Fruit fly (Drosophila melanogaster) whole organism, embryonic: ENCODE results near the gene CG7387.

Source experiments
- Atf3 ChIP-seq: fragments of 200-800 bp; sonication (Bioruptor generic); optimal IDR thresholded peaks from 3 replicates; lab custom pipeline; 2016; ENCODE audit warnings: missing biosample characterization, missing genetic modification characterization
- C15 ChIP-seq: fragments of 200-800 bp; sonication (Bioruptor generic); IDR thresholded peaks from 3 replicates; pipeline ENCODE4 v1.3.6; 2022; ENCODE audit warnings: missing biosample characterization, missing genetic modification characterization
- CG10267 ChIP-seq: fragments of 200-800 bp; sonication (Bioruptor generic); optimal IDR thresholded peaks from 2 replicates; lab custom pipeline; 2018; ENCODE audit warnings: missing biosample characterization, mild to moderate bottlenecking, missing genetic modification characterization, moderate library complexity
- CG11247 ChIP-seq: fragments of 200-800 bp; sonication (Bioruptor generic); IDR thresholded peaks from 2 replicates; pipeline ENCODE4 v1.3.6; 2022; ENCODE audit warnings: missing biosample characterization, missing genetic modification characterization
- CG11696 ChIP-seq: fragments of 200-800 bp; sonication (Bioruptor generic); IDR thresholded peaks from 2 replicates; pipeline ENCODE4 v1.3.6; 2022; ENCODE audit warnings: missing biosample characterization, missing genetic modification characterization
- CG12236 ChIP-seq: fragments of 200-800 bp; sonication (Bioruptor generic); optimal IDR thresholded peaks from 2 replicates; lab custom pipeline; 2016; ENCODE audit warnings: missing biosample characterization, missing genetic modification characterization
- CG12299 ChIP-seq: fragments of 200-800 bp; sonication (Bioruptor generic); optimal IDR thresholded peaks from 2 replicates; lab custom pipeline; 2018; ENCODE audit warnings: missing biosample characterization, mild to moderate bottlenecking, missing genetic modification characterization
- CG13296 ChIP-seq: fragments of 200-800 bp; sonication (Bioruptor generic); optimal IDR thresholded peaks from 3 replicates; lab custom pipeline; 2018; ENCODE audit warnings: missing biosample characterization, mild to moderate bottlenecking, missing genetic modification characterization
- CG15269 ChIP-seq: fragments of 200-800 bp; sonication (Bioruptor generic); optimal IDR thresholded peaks from 2 replicates; lab custom pipeline; 2018; ENCODE audit warnings: missing biosample characterization, mild to moderate bottlenecking, missing genetic modification characterization, moderate library complexity
- CG17385 ChIP-seq: fragments of 200-800 bp; sonication (Bioruptor generic); optimal IDR thresholded peaks from 3 replicates; lab custom pipeline; 2018; ENCODE audit warnings: missing biosample characterization, mild to moderate bottlenecking, missing genetic modification characterization
- CG17829 ChIP-seq: fragments of 200-800 bp; optimal IDR thresholded peaks from 2 replicates; lab custom pipeline; 2019; ENCODE audit warnings: missing biosample characterization, mild to moderate bottlenecking, missing genetic modification characterization, moderate library complexity
- CG18476 ChIP-seq: fragments of 200-800 bp; sonication (Bioruptor generic); optimal IDR thresholded peaks from 2 replicates; lab custom pipeline; 2016; ENCODE audit warnings: missing biosample characterization, mild to moderate bottlenecking, missing genetic modification characterization
- CG2116 ChIP-seq: fragments of 200-800 bp; sonication (Bioruptor generic); optimal IDR thresholded peaks from 3 replicates; lab custom pipeline; 2018; ENCODE audit warnings: missing biosample characterization, mild to moderate bottlenecking, missing genetic modification characterization
- CG2129 ChIP-seq: fragments of 200-800 bp; sonication (Bioruptor generic); IDR thresholded peaks from 2 replicates; pipeline ENCODE4 v1.3.6; 2022; ENCODE audit warnings: missing biosample characterization, missing genetic modification characterization; ENCODE audit not compliant: partially characterized antibody
- CG2199 ChIP-seq: fragments of 200-800 bp; sonication (Bioruptor generic); IDR thresholded peaks from 3 replicates; pipeline ENCODE4 v1.3.6; 2022; ENCODE audit warnings: missing biosample characterization, missing genetic modification characterization
- CG32532 ChIP-seq: fragments of 200-800 bp; sonication (Bioruptor generic); IDR thresholded peaks from 2 replicates; pipeline ENCODE4 v1.3.6; 2022; ENCODE audit warnings: missing biosample characterization, missing genetic modification characterization
- CG4404 ChIP-seq: fragments of 200-800 bp; sonication (Bioruptor generic); IDR thresholded peaks from 2 replicates; pipeline ENCODE4 v1.3.6; 2022; ENCODE audit warnings: missing biosample characterization, missing genetic modification characterization
- CG6175 ChIP-seq: fragments of 200-800 bp; sonication (Bioruptor generic); IDR thresholded peaks from 3 replicates; pipeline ENCODE4 v1.3.6; 2022; ENCODE audit warnings: missing biosample characterization, missing genetic modification characterization
- CG6272 ChIP-seq: fragments of 200-800 bp; sonication (Bioruptor generic); IDR thresholded peaks from 2 replicates; pipeline ENCODE4 v1.3.6; 2022; ENCODE audit warnings: missing biosample characterization, missing genetic modification characterization
- CG7271 ChIP-seq: fragments of 200-800 bp; sonication (Bioruptor generic); optimal IDR thresholded peaks from 2 replicates; lab custom pipeline; 2018; ENCODE audit warnings: missing biosample characterization, mild to moderate bottlenecking, missing genetic modification characterization, moderate library complexity
- CG7928 ChIP-seq: fragments of 200-800 bp; sonication (Bioruptor generic); optimal IDR thresholded peaks from 2 replicates; lab custom pipeline; 2017; ENCODE audit warnings: missing biosample characterization, mild to moderate bottlenecking, missing genetic modification characterization
- CG7987 ChIP-seq: fragments of 200-800 bp; sonication (Bioruptor generic); optimal IDR thresholded peaks from 2 replicates; lab custom pipeline; 2018; ENCODE audit warnings: missing biosample characterization, mild to moderate bottlenecking, missing genetic modification characterization, moderate library complexity
- CG8359 ChIP-seq: fragments of 200-800 bp; sonication (Bioruptor generic); optimal IDR thresholded peaks from 2 replicates; lab custom pipeline; 2017; ENCODE audit warnings: missing biosample characterization, mild to moderate bottlenecking, missing genetic modification characterization, borderline replicate concordance
- CG9215 ChIP-seq: fragments of 200-800 bp; sonication (Bioruptor generic); IDR thresholded peaks from 2 replicates; pipeline ENCODE4 v1.3.6; 2022; ENCODE audit warnings: missing biosample characterization, missing genetic modification characterization
- CG9817 ChIP-seq: fragments of 200-800 bp; sonication (Bioruptor generic); optimal IDR thresholded peaks from 2 replicates; lab custom pipeline; 2018; ENCODE audit warnings: missing biosample characterization, mild to moderate bottlenecking, missing genetic modification characterization, moderate library complexity
- Chrac-16 ChIP-seq: fragments of 200-800 bp; sonication (Bioruptor generic); optimal IDR thresholded peaks from 3 replicates; lab custom pipeline; 2016; ENCODE audit warnings: missing biosample characterization, missing genetic modification characterization
- CrebB ChIP-seq: fragments of 200-800 bp; sonication (Bioruptor generic); optimal IDR thresholded peaks from 3 replicates; lab custom pipeline; 2018; ENCODE audit warnings: missing biosample characterization, mild to moderate bottlenecking, missing genetic modification characterization
- Deaf1 ChIP-seq: fragments of 200-800 bp; optimal IDR thresholded peaks from 3 replicates; lab custom pipeline; 2019; ENCODE audit warnings: missing biosample characterization, mild to moderate bottlenecking, missing genetic modification characterization, moderate library complexity
- Ets65A ChIP-seq: fragments of 200-800 bp; sonication (Bioruptor generic); peaks from one replicate; lab custom pipeline; 2016; ENCODE audit warnings: missing biosample characterization, missing genetic modification characterization
- Hey ChIP-seq: fragments of 200-800 bp; sonication (Bioruptor generic); optimal IDR thresholded peaks from 3 replicates; lab custom pipeline; 2018; ENCODE audit warnings: missing biosample characterization, mild to moderate bottlenecking, missing genetic modification characterization
- Hr3 ChIP-seq: fragments of 200-800 bp; sonication (Bioruptor generic); optimal IDR thresholded peaks from 3 replicates; lab custom pipeline; 2016; ENCODE audit warnings: missing biosample characterization, missing genetic modification characterization
- MBD-R2 ChIP-seq: fragments of 200-800 bp; sonication (Bioruptor generic); IDR thresholded peaks from 2 replicates; pipeline ENCODE4 v1.3.6; 2022; ENCODE audit warnings: missing biosample characterization, missing genetic modification characterization
- Max ChIP-seq: fragments of 200-800 bp; sonication (Bioruptor generic); optimal IDR thresholded peaks from 2 replicates; lab custom pipeline; 2016; ENCODE audit warnings: missing biosample characterization, mild to moderate bottlenecking, missing genetic modification characterization
- Myb ChIP-seq: fragments of 200-800 bp; sonication (Bioruptor generic); optimal IDR thresholded peaks from 2 replicates; lab custom pipeline; 2016; ENCODE audit warnings: missing biosample characterization, missing genetic modification characterization
- Sin3A ChIP-seq: fragments of >200 bp; optimal IDR thresholded peaks from 2 replicates; lab custom pipeline; 2018
- Sry-δ ChIP-seq: fragments of 200-800 bp; sonication (Bioruptor generic); optimal IDR thresholded peaks from 2 replicates; lab custom pipeline; 2016; ENCODE audit warnings: missing biosample characterization, missing genetic modification characterization
- cwo ChIP-seq: fragments of 200-800 bp; sonication (Bioruptor generic); optimal IDR thresholded peaks from 3 replicates; lab custom pipeline; 2017; ENCODE audit warnings: missing biosample characterization, missing genetic modification characterization, mild to moderate bottlenecking, moderate library complexity, missing genetic modification reagents
- disco-r ChIP-seq: fragments of 200-800 bp; sonication (Bioruptor generic); optimal IDR thresholded peaks from 2 replicates; lab custom pipeline; 2016; ENCODE audit warnings: missing biosample characterization, missing genetic modification characterization
- esg ChIP-seq: fragments of 200-800 bp; sonication (Bioruptor generic); conservative IDR thresholded peaks from 2 replicates; pipeline ENCODE4 v1.3.6; 2022; ENCODE audit warnings: missing biosample characterization, missing genetic modification characterization
- gem ChIP-seq: fragments of 200-800 bp; sonication (Bioruptor generic); optimal IDR thresholded peaks from 2 replicates; lab custom pipeline; 2019; ENCODE audit warnings: missing biosample characterization, mild to moderate bottlenecking, missing genetic modification characterization, moderate library complexity
- gfzf ChIP-seq: fragments of 200-800 bp; sonication (Bioruptor generic); optimal IDR thresholded peaks from 2 replicates; lab custom pipeline; 2016; ENCODE audit warnings: missing biosample characterization, mild to moderate bottlenecking, missing genetic modification characterization, moderate library complexity
- hth ChIP-seq: fragments of >200 bp; optimal IDR thresholded peaks from 2 replicates; lab custom pipeline; 2017; ENCODE audit warnings: inconsistent platforms
- ind ChIP-seq: fragments of 200-800 bp; sonication (Bioruptor generic); optimal IDR thresholded peaks from 3 replicates; lab custom pipeline; 2016; ENCODE audit warnings: missing biosample characterization, missing genetic modification characterization
- luna ChIP-seq: fragments of 200-800 bp; sonication (Bioruptor generic); optimal IDR thresholded peaks from 2 replicates; lab custom pipeline; 2016; ENCODE audit warnings: missing biosample characterization, missing genetic modification characterization
- nau ChIP-seq: fragments of 200-800 bp; sonication (Bioruptor generic); optimal IDR thresholded peaks from 3 replicates; lab custom pipeline; 2017; ENCODE audit warnings: missing biosample characterization, mild to moderate bottlenecking, missing genetic modification characterization, missing genetic modification reagents
- otp ChIP-seq: fragments of 200-800 bp; sonication (Bioruptor generic); IDR thresholded peaks from 3 replicates; pipeline ENCODE4, ENCODE4 v1.3.6; 2022; ENCODE audit warnings: missing biosample characterization, missing genetic modification characterization
- pita ChIP-seq: fragments of 200-800 bp; sonication (Bioruptor generic); optimal IDR thresholded peaks from 2 replicates; lab custom pipeline; 2017; ENCODE audit warnings: missing biosample characterization, mild to moderate bottlenecking, missing genetic modification characterization
- seq ChIP-seq: fragments of 200-800 bp; sonication (Bioruptor generic); IDR thresholded peaks from 2 replicates; pipeline ENCODE4 v1.3.6; 2022; ENCODE audit warnings: missing biosample characterization, missing genetic modification characterization
- slbo ChIP-seq: fragments of 200-800 bp; sonication (Bioruptor generic); IDR thresholded peaks from 2 replicates; pipeline ENCODE4 v1.3.6; 2022; ENCODE audit warnings: missing biosample characterization, missing genetic modification characterization

CG7387 gene

DNA sequence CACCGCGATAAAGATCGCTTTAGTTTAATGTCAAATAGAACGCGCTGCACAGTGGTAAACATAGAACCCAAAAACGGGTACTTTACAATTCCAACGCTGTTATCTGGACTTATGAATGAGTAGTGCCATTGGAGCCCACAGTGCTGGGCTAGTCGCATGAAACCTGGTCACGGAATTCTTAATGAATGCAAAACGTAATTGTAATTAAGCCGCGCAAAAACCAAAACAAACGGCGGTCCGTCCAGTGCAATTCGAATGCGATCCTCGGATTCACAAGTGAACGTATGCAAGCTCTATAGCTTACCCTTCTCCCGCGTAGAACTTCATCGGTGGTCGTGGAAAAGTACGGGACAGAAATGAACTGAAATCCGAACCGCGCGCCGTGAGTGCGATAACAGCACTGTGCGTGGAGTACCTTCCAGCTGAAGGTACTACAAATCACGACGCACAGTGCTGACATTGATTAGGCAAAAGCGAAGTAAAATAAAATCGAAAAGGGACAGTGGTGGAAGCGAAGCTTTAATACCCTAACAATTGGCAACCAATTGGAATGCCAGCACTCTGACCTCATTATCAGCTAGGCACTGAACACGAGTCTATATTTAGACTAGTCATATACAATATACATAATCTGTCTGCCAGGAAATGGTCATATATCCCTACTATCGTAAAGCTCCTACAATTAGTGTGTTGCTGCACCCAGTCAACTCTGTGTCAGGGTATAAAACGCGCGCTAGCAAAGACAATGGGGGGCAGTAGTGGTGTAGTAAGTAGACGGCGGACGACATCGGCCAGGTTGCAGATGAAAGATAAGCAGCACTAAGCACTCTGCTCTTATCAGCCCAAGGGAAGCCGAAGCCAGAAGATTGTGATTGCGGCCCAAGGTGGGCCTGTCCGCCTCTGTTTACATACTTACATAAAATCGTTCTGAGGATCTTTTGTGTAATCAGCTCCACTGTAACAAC, 7.4 kb downstream of the CG7387 start (continued):
- no peak for TF ChIP-seq C15 (GFP tag; lab: Robert Waterston, UW)
- TF ChIP-seq Hr3 (GFP tag; lab: Kevin White, UChicago) = peak; percentile 42
- no peak for TF ChIP-seq CG7928 (GFP tag; lab: Kevin White, UChicago)
- TF ChIP-seq Chrac-16 (GFP tag; lab: Kevin White, UChicago) = peak; percentile 34
- TF ChIP-seq CG18476 (GFP tag; lab: Kevin White, UChicago) = peak; percentile 31
- TF ChIP-seq CG9817 (tag; lab: Kevin White, UChicago) = peak; percentile 47
- peak; percentile 32 for TF ChIP-seq CG17829
- TF ChIP-seq Sin3A (lab: Kevin White, UChicago) = no peak
- 0 out of 3 replicates have a peak, but pooled peaks have one; percentile 44 for TF ChIP-seq CG6175 (GFP tag; lab: Robert Waterston, UW)
- no peak for TF ChIP-seq CG11247 (GFP tag; lab: Robert Waterston, UW)
- TF ChIP-seq CG13296 (GFP tag; lab: Kevin White, UChicago) = peak; percentile 58
- TF ChIP-seq nau (GFP tag; lab: Kevin White, UChicago) = no peak
- TF ChIP-seq otp (GFP tag; lab: Robert Waterston, UW) = peak; percentile 3; the same call in 1 of the 3 replicates
- no peak for TF ChIP-seq CG2116
- peak; percentile 23 for TF ChIP-seq Deaf1 (tag; lab: Kevin White, UChicago)
- TF ChIP-seq gfzf (GFP tag; lab: Kevin White, UChicago) = no peak
- TF ChIP-seq CG7987 (GFP tag; lab: Kevin White, UChicago) = peak; percentile 96
- TF ChIP-seq CG2129 (GFP tag; lab: Robert Waterston, UW) = no peak
- peak; percentile 6; the same call in 1 of the 2 replicates for TF ChIP-seq MBD-R2
- TF ChIP-seq Max = peak; percentile 24
- TF ChIP-seq CG32532 (GFP tag; lab: Robert Waterston, UW) = peak; percentile 64; the same call in 1 of the 2 replicates
- TF ChIP-seq ind (GFP tag; lab: Kevin White, UChicago) = peak; percentile 51
- no peak for TF ChIP-seq pita
- no peak for TF ChIP-seq CG12236
- TF ChIP-seq CG2199 (GFP tag; lab: Robert Waterston, UW) = no peak
- peak; percentile 48 for TF ChIP-seq CrebB (tag; lab: Kevin White, UChicago)
- peak; percentile 46; the same call in 1 of the 2 replicates for TF ChIP-seq CG6272
- peak; percentile 1 for TF ChIP-seq luna (GFP tag; lab: Kevin White, UChicago)
- peak; percentile 53 for TF ChIP-seq Hey (tag; lab: Kevin White, UChicago)
- TF ChIP-seq CG15269 = peak; percentile 58
- TF ChIP-seq CG17385 = peak; percentile 33
- peak; percentile 38 for TF ChIP-seq CG9215 (GFP tag; lab: Robert Waterston, UW)
- peak; percentile 47 for TF ChIP-seq seq (GFP tag; lab: Robert Waterston, UW)
- TF ChIP-seq CG12299 (tag; lab: Kevin White, UChicago) = peak; percentile 10
- TF ChIP-seq disco-r (GFP tag; lab: Kevin White, UChicago) = peak; percentile 21
- TF ChIP-seq CG8359 = no peak
- peak; percentile 21 for TF ChIP-seq Sry-δ (GFP tag; lab: Kevin White, UChicago)
- peak; percentile 25 for TF ChIP-seq Myb (GFP tag; lab: Kevin White, UChicago)
- TF ChIP-seq esg (GFP tag; lab: Robert Waterston, UW) = peak; percentile 36
- peak; percentile 62 for TF ChIP-seq gem (tag; lab: Kevin White, UChicago)
- TF ChIP-seq hth (lab: Kevin White, UChicago) = no peak
- peak; percentile 72 for TF ChIP-seq Ets65A
- peak; percentile 79 for TF ChIP-seq cwo (GFP tag; lab: Kevin White, UChicago)
- TF ChIP-seq slbo (GFP tag; lab: Robert Waterston, UW) = peak; percentile 69
- peak; percentile 9 for TF ChIP-seq CG10267
- TF ChIP-seq CG4404 = no peak
- peak; percentile 59 for TF ChIP-seq Atf3 (GFP tag; lab: Kevin White, UChicago)
- TF ChIP-seq CG11696 = 0 out of 2 replicates have a peak, but pooled peaks have one; percentile 8
- TF ChIP-seq CG7271 (tag; lab: Kevin White, UChicago) = no peak
